Fruit fly (Drosophila melanogaster): ENCODE measurements around the gene CG2681.
A peak's percentile ranks its signal among the peaks of the same experiment; 100 is the strongest.

The CG2681 gene

DNA sequence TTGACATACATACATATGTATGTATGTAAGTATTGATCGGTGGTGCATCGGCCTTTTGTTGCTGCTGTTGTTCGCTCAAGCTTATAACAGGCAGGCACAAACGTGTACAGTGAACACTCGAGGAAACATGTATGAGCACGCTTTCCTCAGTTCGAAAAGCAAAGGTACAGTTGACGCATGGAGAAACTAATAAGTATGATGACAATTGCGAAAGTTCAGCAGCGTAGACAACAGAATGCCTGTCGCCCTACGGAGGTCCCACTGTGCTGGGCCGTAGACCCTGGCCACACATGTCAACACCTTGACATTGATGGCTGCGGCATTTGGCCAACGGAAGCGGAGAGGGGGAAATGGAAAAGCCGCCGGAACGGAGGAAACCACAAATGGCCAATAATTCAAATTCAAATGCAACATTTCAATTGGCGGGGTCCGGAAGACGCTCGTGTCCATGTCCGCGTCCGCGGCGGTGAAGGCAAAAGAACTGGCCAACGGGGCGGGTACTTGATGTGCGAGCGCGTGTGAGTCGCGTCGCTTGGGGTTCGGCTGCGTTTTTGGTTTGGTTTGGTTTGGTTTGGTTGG lies at the start of gene CG2681:
TSS of gene CG2681 (plus strand) at position 529 of the 579 bp plus-strand sequence.
- TF ChIP-seq noc (tag; optimal IDR thresholded peaks at IDR 0.05): no peak

DNA sequence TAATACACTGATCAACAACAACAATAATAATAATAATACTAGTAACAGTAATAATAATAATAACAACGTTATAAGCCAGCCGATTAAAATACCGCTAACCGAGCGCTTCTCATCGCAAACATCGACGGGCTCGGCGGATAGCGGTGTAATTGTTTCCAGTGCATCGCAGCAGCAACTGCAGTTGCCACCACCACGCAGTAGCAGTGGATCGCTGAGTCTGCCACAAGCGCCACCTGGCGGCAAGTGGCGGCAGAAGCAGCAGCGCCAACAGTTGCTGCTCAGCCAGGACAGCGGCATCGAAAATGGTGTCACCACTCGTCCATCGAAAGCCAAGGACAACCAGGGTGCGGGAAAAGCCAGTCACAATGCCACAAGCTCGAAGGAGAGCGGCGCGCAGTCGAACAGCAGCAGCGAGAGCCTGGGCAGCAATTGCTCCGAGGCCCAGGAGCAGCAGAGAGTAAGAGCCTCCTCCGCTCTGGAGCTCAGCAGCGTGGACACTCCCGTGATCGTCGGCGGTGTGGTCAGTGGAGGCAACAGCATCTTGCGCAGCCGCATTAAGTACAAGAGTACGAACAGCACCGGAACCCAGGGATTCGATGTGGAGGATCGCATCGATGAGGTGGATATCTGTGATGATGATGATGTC lies 48.9 kb upstream of the CG2681 start:
- no peak for TF ChIP-seq noc (tag; optimal IDR thresholded peaks at IDR 0.05)

DNA sequence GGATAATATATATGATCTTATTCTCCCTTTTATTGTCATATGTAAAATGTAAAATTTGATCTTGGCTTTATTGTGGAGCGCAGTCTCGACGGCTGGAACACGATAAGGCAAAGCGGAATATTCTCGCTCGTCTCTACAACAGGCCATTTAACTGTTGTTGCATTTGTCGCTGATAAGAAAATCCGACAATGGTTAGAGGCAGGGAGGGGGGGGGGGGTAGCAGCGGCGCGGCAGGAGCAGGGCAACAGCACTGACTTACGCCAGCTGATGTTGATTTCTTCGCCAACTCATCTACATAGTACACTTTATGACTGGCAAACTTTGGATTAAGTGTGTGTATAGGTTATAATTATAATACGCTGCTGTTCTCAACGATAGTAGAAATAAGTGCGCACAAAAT lies 46.7 kb upstream of the CG2681 start:
- peak; percentile 45 for TF ChIP-seq noc (tag; optimal IDR thresholded peaks at IDR 0.05)

DNA sequence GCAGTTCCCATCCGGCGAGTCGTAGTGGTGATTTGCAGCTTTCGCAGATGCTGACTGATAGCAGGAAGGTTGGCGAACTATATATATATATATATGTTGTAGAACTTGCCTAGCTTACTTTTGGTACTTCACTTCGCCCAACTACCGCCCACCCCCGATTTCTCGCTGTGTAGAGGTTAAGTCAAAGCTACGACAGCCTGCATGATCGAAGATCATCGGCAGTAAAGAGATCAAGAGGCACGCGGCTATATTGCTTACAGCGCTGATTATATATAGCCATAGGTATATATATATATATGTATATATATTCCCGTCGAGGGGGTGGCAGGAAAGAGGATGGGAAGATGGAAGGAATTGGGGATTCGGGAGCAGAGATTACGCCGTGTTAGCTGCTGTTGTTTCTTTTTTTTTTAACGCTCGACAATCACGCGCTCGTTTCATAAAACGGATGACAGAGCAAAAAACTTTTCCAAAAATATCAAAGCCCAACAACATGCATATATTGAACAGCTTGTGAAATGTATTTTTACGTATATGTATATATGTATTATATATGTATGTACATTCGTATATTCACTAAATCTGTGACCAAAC lies 45.8 kb upstream of the CG2681 start:
- no peak for TF ChIP-seq noc (tag; optimal IDR thresholded peaks at IDR 0.05)

DNA sequence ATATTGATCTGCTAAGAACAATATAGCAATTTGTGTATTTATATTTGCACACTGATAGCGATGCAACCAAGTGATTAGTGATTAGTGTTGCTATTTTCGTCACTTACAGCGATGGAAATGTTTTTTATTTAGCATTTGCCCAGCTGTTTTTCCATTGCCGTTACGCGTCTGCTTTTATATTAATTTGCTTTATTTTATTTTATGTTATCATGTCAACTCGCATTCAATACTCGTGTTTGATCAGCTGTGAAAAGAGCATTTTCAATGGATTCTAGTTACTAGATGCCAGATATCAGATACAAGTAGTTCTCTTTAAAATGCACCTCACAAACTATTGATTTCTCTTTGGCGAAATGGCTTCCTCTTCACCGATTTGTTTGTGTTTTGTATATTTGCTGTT lies 45.1 kb upstream of the CG2681 start:
- TF ChIP-seq noc (tag; optimal IDR thresholded peaks at IDR 0.05): no peak

DNA sequence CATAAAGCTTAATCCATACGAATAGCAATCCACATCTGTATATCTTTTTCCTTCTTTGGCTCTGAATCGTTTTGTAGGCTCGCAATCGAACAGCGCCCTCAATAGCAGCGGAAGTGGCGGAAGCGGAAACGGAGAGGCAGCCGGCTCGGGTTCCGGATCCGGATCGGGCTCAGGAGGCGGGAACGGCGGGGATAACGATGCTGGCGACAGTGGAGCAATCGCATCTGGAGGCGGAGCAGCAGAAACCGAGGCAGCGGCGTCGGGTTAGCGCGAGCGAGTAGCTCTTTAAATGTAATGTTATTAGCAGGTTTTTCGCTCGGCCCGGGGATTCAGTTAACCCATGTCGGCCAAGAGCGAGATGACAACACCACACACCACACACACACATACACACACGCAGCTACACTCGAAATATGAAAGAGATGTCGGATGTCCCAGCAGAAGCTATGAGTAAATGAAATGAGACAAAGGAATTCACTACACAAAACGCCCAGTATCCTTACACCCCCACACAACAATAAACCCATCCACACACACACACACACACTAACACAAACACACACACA lies 31.4 kb upstream of the CG2681 start:
- TF ChIP-seq noc (tag; optimal IDR thresholded peaks at IDR 0.05): no peak

DNA sequence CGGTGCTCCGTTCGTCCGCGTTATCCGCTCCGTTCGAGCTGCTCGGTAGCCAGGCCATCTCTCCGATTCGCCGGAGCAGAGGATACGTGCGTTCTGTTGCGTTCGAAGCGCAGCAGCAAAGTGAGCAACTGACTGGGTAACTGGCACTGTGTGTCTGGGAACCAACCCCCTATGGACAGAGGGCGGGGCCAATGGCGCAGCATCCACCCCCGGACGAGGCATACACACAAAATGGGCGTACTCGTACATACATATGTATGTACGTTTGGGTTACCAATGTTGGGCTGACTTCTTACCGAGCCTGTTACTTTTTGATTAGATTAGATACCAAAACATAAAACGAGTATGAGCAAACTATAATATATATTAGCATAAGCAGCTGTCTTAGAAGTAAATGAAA lies 26.9 kb upstream of the CG2681 start, which contains the start of gene HLH3B:
TSS of gene HLH3B (minus strand) at position 123 of the 400 bp plus-strand sequence.
- no peak for TF ChIP-seq noc (tag; optimal IDR thresholded peaks at IDR 0.05)

DNA sequence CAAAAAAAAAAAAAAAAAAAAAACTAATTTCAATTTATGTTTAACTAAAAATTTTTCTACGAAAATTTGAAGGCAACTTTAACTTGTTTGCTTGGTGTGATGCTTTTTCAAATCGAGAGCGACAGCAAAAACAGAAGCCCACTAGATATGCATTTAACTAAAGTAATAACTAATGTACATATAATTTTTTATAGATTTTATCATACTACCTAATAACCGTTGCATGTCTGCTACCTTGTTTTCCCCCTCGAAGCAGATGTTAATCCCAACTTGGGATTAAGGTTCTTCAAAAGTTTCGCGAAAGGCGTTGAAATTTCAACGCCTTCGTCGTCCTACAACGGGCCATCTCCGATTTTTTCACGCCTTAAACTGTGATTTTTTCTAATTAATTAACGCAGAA lies 25.7 kb upstream of the CG2681 start, which contains the start of gene CG2652:
TSS of gene CG2652 (minus strand) at position 101 of the 400 bp plus-strand sequence.
- TF ChIP-seq noc (tag; optimal IDR thresholded peaks at IDR 0.05): no peak

DNA sequence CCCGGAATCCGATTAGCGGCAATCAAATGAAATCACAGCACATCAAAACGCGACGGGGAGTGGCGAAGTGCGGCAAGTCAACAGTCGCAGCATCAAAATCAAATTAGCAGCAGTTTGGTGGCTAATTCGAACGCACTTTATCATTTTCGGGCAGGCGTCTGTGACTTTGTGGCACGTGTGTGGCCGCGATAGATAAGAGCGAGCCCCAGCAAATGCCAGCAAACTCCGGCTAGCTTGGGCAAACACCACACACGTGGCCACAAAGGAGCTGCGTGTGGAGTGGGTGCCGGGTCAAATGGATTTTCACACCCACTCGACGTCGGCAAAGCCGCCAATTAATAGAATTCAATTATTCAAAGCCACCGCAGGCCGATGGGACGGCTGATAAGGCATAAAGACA lies 24.6 kb upstream of the CG2681 start:
- no peak for TF ChIP-seq noc (tag; optimal IDR thresholded peaks at IDR 0.05)

DNA sequence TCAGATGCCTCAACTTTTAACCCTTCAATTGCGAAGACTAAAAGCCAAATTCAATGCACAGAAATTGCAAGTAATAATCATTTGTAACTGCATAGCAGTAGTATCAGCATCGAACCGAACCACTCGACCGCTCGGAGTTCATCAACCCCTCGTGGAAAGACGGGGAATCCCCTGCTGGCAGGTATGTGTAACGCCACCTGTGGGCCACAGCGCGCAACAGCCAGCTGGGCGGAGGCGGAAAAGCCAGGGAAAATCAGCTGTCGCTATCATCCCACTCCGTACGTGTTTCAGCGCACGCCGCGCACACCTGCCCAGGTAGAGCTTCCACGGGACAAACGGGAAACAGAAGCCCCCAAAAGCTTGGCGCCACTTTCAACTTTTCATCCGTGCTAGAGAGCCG lies 24.0 kb upstream of the CG2681 start:
- TF ChIP-seq noc (tag; optimal IDR thresholded peaks at IDR 0.05): no peak

DNA sequence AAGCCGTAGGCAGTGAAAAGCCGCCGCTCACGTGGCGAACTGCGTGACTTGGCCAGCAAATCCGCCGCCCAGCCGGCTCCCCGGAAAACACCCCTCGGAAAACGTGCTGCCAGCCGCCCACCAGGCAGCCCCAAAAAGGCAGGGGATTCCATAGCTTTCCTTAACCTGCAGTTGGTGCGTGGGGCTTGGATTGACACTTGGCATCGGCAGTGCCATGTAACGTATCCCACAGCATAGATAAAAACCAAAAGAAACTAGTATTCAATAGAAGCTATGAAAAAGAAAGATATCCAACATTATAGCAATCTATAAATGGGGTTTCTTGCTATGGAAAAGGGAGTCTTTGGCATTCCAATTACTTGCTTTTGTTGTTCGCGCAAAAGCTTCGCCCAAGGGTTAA lies 23.5 kb upstream of the CG2681 start:
- no peak for TF ChIP-seq noc (tag; optimal IDR thresholded peaks at IDR 0.05)

DNA sequence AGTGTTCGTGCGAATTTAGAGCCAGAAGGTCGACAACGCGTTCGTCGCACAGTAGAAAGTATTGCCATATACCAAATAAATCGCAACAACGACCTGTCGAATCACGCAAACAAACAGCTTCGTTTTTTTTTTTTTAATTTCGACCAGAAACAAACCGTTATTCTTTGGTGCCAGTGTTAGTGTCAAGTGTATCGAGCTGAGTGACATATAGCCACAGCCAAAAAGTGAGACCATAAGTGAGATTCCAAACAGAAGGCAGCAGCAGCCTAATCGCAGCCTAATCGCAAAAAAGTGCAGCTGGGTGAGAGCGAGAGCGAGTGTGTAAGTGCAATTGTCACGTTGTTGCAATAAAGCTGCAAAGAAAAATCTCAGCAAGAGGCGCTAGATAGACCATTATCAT lies 22.9 kb upstream of the CG2681 start, which contains the start of gene per:
TSS of gene per (plus strand) at position 1 of the 400 bp plus-strand sequence.
- TF ChIP-seq noc (tag; optimal IDR thresholded peaks at IDR 0.05): no peak

DNA sequence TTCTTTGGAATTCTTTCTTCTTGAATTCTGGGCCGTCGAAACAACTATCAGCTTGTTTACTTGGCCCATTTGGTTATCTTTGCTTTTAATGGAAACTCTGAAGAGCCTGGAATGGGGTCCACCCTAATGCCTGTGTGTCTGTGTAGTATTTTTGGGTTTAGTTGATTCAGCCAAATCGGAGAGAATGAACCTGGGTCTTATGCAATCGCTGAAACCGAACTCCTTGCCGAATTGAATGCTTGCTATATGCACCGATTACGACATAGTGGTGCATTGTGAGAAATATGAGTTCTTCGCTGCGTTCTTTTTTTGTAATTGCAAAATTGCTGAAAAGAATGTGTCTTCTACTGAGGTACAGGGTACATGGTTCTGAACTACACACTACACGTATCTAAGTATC lies 21.6 kb upstream of the CG2681 start:
- no peak for TF ChIP-seq noc (tag; optimal IDR thresholded peaks at IDR 0.05)

DNA sequence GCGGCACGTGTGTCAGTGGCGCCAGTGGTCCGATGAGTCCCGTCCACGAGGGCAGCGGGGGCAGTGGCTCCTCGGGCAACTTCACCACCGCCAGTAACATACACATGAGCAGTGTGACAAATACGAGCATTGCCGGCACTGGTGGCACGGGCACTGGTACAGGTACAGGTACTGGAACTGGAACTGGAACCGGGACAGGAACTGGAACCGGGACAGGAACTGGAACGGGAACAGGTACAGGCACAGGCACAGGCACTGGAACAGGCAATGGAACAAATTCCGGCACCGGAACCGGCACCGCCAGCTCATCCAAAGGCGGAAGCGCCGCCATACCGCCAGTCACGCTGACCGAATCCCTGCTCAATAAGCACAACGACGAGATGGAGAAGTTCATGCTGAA lies 18.1 kb upstream of the CG2681 start:
- TF ChIP-seq noc (tag; optimal IDR thresholded peaks at IDR 0.05): no peak

DNA sequence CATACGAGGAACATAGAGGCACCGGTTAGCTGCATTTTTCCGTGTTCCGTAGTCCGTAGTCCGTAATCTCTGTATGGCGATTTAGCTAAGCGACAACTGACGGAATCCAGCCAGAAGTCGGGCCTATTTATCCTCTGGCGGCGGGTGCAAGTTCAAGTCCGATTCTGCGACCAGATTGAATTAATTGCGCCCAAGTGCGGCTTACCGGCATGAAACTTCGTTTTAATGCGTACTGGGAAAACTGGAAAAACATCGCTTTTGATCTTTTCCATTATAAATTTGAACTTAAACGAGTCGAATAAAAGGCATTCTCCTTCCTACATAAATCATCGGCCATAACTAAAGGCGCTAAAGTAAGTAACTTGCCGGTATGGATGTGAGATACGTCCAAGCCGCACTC lies 14.7 kb upstream of the CG2681 start, which contains the start of gene dyw:
TSS of gene dyw (minus strand) at position 101 of the 400 bp plus-strand sequence.
- no peak for TF ChIP-seq noc (tag; optimal IDR thresholded peaks at IDR 0.05)

DNA sequence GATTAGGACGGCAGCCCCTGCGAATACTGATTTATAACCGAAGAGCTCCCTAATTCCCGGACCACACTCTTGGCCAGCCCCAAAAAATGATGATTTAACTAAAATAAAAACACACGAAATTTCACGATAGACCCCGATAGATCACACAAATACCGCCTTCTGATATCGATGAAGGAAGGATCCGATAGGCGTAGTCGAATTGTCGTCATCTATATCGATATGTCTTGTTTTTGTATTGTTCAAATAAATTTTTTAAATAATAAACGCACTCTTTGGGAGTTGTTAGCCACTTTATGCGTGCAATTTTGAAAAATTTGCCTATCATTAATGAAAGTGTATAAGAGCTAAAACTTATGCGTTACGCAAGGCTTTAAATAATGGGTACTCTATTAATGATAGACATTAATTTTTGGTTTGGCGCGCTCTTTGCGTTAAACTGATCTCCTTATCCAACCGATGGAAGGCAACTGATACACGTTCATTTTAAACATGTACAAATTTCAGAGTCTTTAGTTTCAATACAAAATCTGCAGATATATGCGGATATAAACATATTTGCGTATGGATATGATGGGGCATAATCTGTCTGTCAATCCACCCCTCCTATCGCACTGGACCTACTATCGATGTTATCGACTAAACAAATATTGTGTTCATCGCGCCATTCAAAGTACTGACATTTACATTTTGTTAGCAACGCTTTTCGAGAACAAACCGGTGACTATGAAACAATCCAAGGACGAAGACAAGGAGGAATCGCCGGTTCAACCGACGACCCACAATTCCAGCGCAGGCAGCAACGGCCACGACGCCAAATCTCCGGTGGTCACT lies 10.2 kb upstream of the CG2681 start, which contains the start of the genes Spg7 and Lint-O:
TSS of gene Spg7 (minus strand) at position 148 of the 831 bp plus-strand sequence.
TSS of gene Lint-O (plus strand) at position 638 of the 831 bp plus-strand sequence.
- no peak for TF ChIP-seq noc (tag; optimal IDR thresholded peaks at IDR 0.05)

Data from whole organism, larva.